Fruit fly (Drosophila melanogaster) Kc167 (cell line): Measurements from ENCODE around the gene Cby.

Experiments used
- h ChIP-seq: fragments of >200 bp; optimal IDR thresholded peaks from 3 replicates; lab custom pipeline; 2018; ENCODE audit warnings: missing external identifiers
- psq ChIP-seq: fragments of >200 bp; optimal IDR thresholded peaks from 2 replicates; lab custom pipeline; 2017; ENCODE audit warnings: missing external identifiers
- ttk ChIP-seq: sonication (Bioruptor generic); optimal IDR thresholded peaks from 2 replicates; lab custom pipeline; 2017; ENCODE audit warnings: missing external identifiers

- no peak for TF ChIP-seq ttk
- TF ChIP-seq psq, result no peak
- no peak for TF ChIP-seq h (lab: Kevin White, UChicago)
Measured at dm6 chr3R:21916987-21917386, 49.2 kb downstream of the Cby start.
